Fruit fly (Drosophila melanogaster): Measurements from ENCODE around the gene Unc-76.

Gene Unc-76

dm6 chrX:2041981-2042847 lies 38.2 kb upstream of the Unc-76 start, which contains the start of the genes Actn and usp (continued):
- TF ChIP-seq lilli (GFP tag; optimal IDR thresholded peaks at IDR 0.05): peak; percentile 43
- peak; percentile 23 for TF ChIP-seq ind (GFP tag; optimal IDR thresholded peaks at IDR 0.05)
- TF ChIP-seq pb (GFP tag; optimal IDR thresholded peaks at IDR 0.05): no peak
- peak; percentile 12 for TF ChIP-seq lbe (GFP tag; optimal IDR thresholded peaks at IDR 0.05)
- peak; percentile 39 for TF ChIP-seq CG3995 (GFP tag; optimal IDR thresholded peaks at IDR 0.05)
- TF ChIP-seq sens (GFP tag): peak; percentile 86
- TF ChIP-seq cg (GFP tag; optimal IDR thresholded peaks at IDR 0.05): peak; percentile 29
- TF ChIP-seq repo (GFP tag; optimal IDR thresholded peaks at IDR 0.05): no peak
- TF ChIP-seq CG12769 (tag; optimal IDR thresholded peaks at IDR 0.05): peak; percentile 17
- TF ChIP-seq CG8478 (optimal IDR thresholded peaks at IDR 0.05): no peak
- TF ChIP-seq Mad (GFP tag; optimal IDR thresholded peaks at IDR 0.05): no peak
- no peak for TF ChIP-seq Trl (optimal IDR thresholded peaks at IDR 0.05)
- TF ChIP-seq Trl (GFP tag; optimal IDR thresholded peaks at IDR 0.05): no peak
- TF ChIP-seq CG32772 (GFP tag; IDR thresholded peaks at IDR 0.05): no peak
- no peak for TF ChIP-seq CG17186 (GFP tag; optimal IDR thresholded peaks at IDR 0.05)
- 0 out of 2 replicates have a peak, but pooled peaks have one; percentile 10 for TF ChIP-seq HLH3B (GFP tag; IDR thresholded peaks at IDR 0.05)
- peak; percentile 45 for TF ChIP-seq CG4424 (GFP tag; optimal IDR thresholded peaks at IDR 0.05)
- TF ChIP-seq CG18262 (tag; optimal IDR thresholded peaks at IDR 0.05): peak; percentile 33
- TF ChIP-seq pzg (GFP tag; optimal IDR thresholded peaks at IDR 0.05): peak; percentile 49
- no peak for TF ChIP-seq Nf-YB (GFP tag; optimal IDR thresholded peaks at IDR 0.05)

DNA sequence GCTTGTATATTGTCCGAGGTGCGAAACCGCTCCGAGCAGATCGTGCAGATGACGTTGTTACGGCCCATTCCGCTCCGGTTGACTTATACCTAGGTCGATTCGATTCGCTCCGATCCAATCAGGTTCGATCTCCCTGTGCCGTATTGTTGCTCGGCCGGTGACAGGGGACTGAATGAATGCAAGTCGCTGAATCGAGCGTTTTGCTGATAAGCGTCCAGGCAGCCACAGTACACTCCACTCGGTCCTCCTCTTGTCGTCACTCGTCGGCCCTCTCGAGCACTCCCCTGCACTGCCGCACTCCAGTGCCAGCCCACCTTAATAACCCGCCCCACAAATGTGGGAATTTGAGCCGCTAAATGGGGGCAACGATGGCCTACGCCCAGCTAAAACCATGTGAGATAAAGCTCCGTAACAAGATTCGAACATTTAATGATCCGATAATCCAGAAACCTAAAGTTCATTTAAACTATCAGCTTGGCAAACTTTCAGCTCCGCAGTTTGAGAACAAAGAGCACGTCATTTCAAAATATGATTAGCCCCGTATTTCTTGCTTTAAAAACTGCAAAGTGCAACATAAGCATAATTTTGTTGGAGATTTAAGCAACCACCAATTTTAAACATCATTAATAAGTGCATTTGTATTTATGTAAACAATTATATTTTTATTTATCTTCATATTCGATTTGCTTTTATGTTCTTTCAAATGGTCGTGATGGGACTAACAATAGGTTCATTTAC lies 36.6 kb upstream of the Unc-76 start, which contains the start of gene CG4325:
Gene CG4325 (minus strand): TSS at position 159 of the 738 bp plus-strand sequence.
- no peak for TF ChIP-seq Nf-YA (GFP tag; IDR thresholded peaks at IDR 0.05)
- TF ChIP-seq CG10431 (GFP tag; optimal IDR thresholded peaks at IDR 0.05): no peak
- peak; percentile 70 for TF ChIP-seq crol (GFP tag; IDR thresholded peaks at IDR 0.05)
- TF ChIP-seq kay (GFP tag; optimal IDR thresholded peaks at IDR 0.05): no peak
- no peak for TF ChIP-seq Dfd (GFP tag; optimal IDR thresholded peaks at IDR 0.05)
- no peak for TF ChIP-seq CG15011 (GFP tag; optimal IDR thresholded peaks at IDR 0.05)
- TF ChIP-seq pita (GFP tag; optimal IDR thresholded peaks at IDR 0.05): no peak
- TF ChIP-seq vnd (GFP tag; IDR thresholded peaks at IDR 0.05; ENCODE audit: partially characterized antibody): no peak
- TF ChIP-seq CG5953 (GFP tag; IDR thresholded peaks at IDR 0.05): no peak
- no peak for TF ChIP-seq CG1647 (GFP tag; optimal IDR thresholded peaks at IDR 0.05)
- no peak for TF ChIP-seq ttk (GFP tag; IDR thresholded peaks at IDR 0.05)
- peak; percentile 19 for TF ChIP-seq Deaf1 (tag; optimal IDR thresholded peaks at IDR 0.05)
- no peak for TF ChIP-seq tna (GFP tag; IDR thresholded peaks at IDR 0.05; ENCODE audit: partially characterized antibody)
- TF ChIP-seq grn (GFP tag; optimal IDR thresholded peaks at IDR 0.05): peak; percentile 2
- TF ChIP-seq Hr78 (GFP tag; optimal IDR thresholded peaks at IDR 0.05): no peak
- no peak for TF ChIP-seq ems (GFP tag; optimal IDR thresholded peaks at IDR 0.05)
- no peak for TF ChIP-seq CG10654 (GFP tag; optimal IDR thresholded peaks at IDR 0.05)
- TF ChIP-seq gsb-n (tag; optimal IDR thresholded peaks at IDR 0.05): no peak
- no peak for TF ChIP-seq vvl (GFP tag; IDR thresholded peaks at IDR 0.05)
- TF ChIP-seq her (GFP tag; optimal IDR thresholded peaks at IDR 0.05): no peak
